Worm (Caenorhabditis elegans) whole organism, L2 larva: ENCODE data around the gene srv-14.

Experiments
- R02D3.7 ChIP-seq: fragments of 150-350 bp; optimal IDR thresholded peaks from 2 replicates; lab custom pipeline; 2014; ENCODE audit warnings: missing biosample characterization, missing genetic modification characterization
- ZK546.5 ChIP-seq: sonication (generic microtip); optimal IDR thresholded peaks from 2 replicates; lab custom pipeline; 2017; ENCODE audit warnings: missing biosample characterization, missing genetic modification characterization
- aly-2 ChIP-seq: fragments of 150-350 bp; optimal IDR thresholded peaks from 2 replicates; lab custom pipeline; 2014; ENCODE audit warnings: missing biosample characterization, missing genetic modification characterization
- blmp-1 ChIP-seq: sonication (generic microtip); optimal IDR thresholded peaks from 2 replicates; lab custom pipeline; 2017; ENCODE audit warnings: missing genetic modification characterization, mild to moderate bottlenecking, missing compliant biosample characterization, antibody characterized with exemption, moderate library complexity; ENCODE audit not compliant: insufficient read depth
- ceh-16 ChIP-seq: fragments of 150-350 bp; optimal IDR thresholded peaks from 2 replicates; lab custom pipeline; 2014; ENCODE audit warnings: missing biosample characterization, missing genetic modification characterization
- ceh-82 ChIP-seq: fragments of 150-350 bp; optimal IDR thresholded peaks from 2 replicates; lab custom pipeline; 2014; ENCODE audit warnings: missing biosample characterization, missing genetic modification characterization
- crh-2 ChIP-seq: sonication (generic microtip); optimal IDR thresholded peaks from 2 replicates; lab custom pipeline; 2017; ENCODE audit warnings: missing biosample characterization, missing genetic modification characterization
- elt-3 ChIP-seq: sonication (generic microtip); optimal IDR thresholded peaks from 2 replicates; lab custom pipeline; 2017; ENCODE audit warnings: missing biosample characterization, missing genetic modification characterization
- fos-1 ChIP-seq: fragments of 150-350 bp; optimal IDR thresholded peaks from 2 replicates; lab custom pipeline; 2014; ENCODE audit warnings: missing biosample characterization, missing genetic modification characterization
- gmeb-1 ChIP-seq: fragments of 150-350 bp; optimal IDR thresholded peaks from 2 replicates; lab custom pipeline; 2014; ENCODE audit warnings: missing biosample characterization, missing genetic modification characterization
- lin-11 ChIP-seq: fragments of 150-350 bp; sonication (generic microtip); optimal IDR thresholded peaks from 2 replicates; lab custom pipeline; 2014; ENCODE audit warnings: missing biosample characterization, missing genetic modification characterization, inconsistent platforms, mixed read lengths
- lin-13 ChIP-seq: fragments of 150-350 bp; optimal IDR thresholded peaks from 2 replicates; lab custom pipeline; 2014; ENCODE audit warnings: missing biosample characterization, missing genetic modification reagents, missing genetic modification characterization
- lin-39 ChIP-seq: fragments of 150-350 bp; optimal IDR thresholded peaks from 2 replicates; lab custom pipeline; 2014; ENCODE audit warnings: missing biosample characterization, missing genetic modification reagents, missing genetic modification characterization
- lsy-2 ChIP-seq, 2 experiments: fragments of 150-350 bp in 1 of 2; sonication (generic microtip) in 1 of 2; optimal IDR thresholded peaks; 2 replicates each; lab custom pipeline; 2014 to 2017; ENCODE audit warnings: missing biosample characterization in 2 of 2, missing genetic modification characterization in 2 of 2
- mbf-1 ChIP-seq: sonication (generic microtip); optimal IDR thresholded peaks from 2 replicates; lab custom pipeline; 2017; ENCODE audit warnings: missing biosample characterization, missing genetic modification characterization
- nhr-11 ChIP-seq: fragments of 150-350 bp; optimal IDR thresholded peaks from 2 replicates; lab custom pipeline; 2014; ENCODE audit warnings: missing biosample characterization, missing genetic modification characterization
- nhr-21 ChIP-seq: fragments of 150-350 bp; optimal IDR thresholded peaks from 2 replicates; lab custom pipeline; 2014; ENCODE audit warnings: missing biosample characterization, missing genetic modification characterization
- nhr-23 ChIP-seq: fragments of 150-350 bp; optimal IDR thresholded peaks from 2 replicates; lab custom pipeline; 2014; ENCODE audit warnings: missing biosample characterization, missing genetic modification reagents, missing genetic modification characterization
- nhr-237 ChIP-seq: fragments of 150-350 bp; optimal IDR thresholded peaks from 2 replicates; lab custom pipeline; 2014; ENCODE audit warnings: missing biosample characterization, missing genetic modification characterization
- nhr-25 ChIP-seq: fragments of 150-350 bp; sonication (generic microtip); optimal IDR thresholded peaks from 3 replicates; lab custom pipeline; 2014; ENCODE audit warnings: missing biosample characterization, missing genetic modification characterization
- nhr-6 ChIP-seq: fragments of 150-350 bp; optimal IDR thresholded peaks from 2 replicates; lab custom pipeline; 2014; ENCODE audit warnings: missing biosample characterization, missing genetic modification characterization
- nhr-77 ChIP-seq: fragments of 150-350 bp; optimal IDR thresholded peaks from 2 replicates; lab custom pipeline; 2014; ENCODE audit warnings: missing biosample characterization, missing genetic modification characterization
- peb-1 ChIP-seq: fragments of 150-350 bp; optimal IDR thresholded peaks from 2 replicates; lab custom pipeline; 2014; ENCODE audit warnings: missing biosample characterization, missing genetic modification characterization
- sem-4 ChIP-seq: fragments of 150-350 bp; optimal IDR thresholded peaks from 2 replicates; lab custom pipeline; 2014; ENCODE audit warnings: missing biosample characterization, missing genetic modification reagents, missing genetic modification characterization
- skn-1 ChIP-seq: sonication (generic microtip); optimal IDR thresholded peaks from 2 replicates; lab custom pipeline; 2017; ENCODE audit warnings: missing biosample characterization, missing genetic modification characterization
- sma-3 ChIP-seq: sonication (generic microtip); optimal IDR thresholded peaks from 2 replicates; lab custom pipeline; 2016; ENCODE audit warnings: missing genetic modification reagents, missing genetic modification characterization, missing compliant biosample characterization
- snpc-4 ChIP-seq: fragments of 150-350 bp; optimal IDR thresholded peaks from 2 replicates; lab custom pipeline; 2014; ENCODE audit warnings: missing biosample characterization, missing genetic modification characterization
- unc-39 ChIP-seq: fragments of 150-350 bp; optimal IDR thresholded peaks from 2 replicates; lab custom pipeline; 2014; ENCODE audit warnings: missing biosample characterization, missing genetic modification characterization
- unc-55 ChIP-seq: fragments of 150-350 bp; sonication (generic microtip); optimal IDR thresholded peaks from 3 replicates; lab custom pipeline; 2014; ENCODE audit warnings: missing biosample characterization, missing genetic modification reagents, missing genetic modification characterization
- unc-62 ChIP-seq: fragments of 150-350 bp; optimal IDR thresholded peaks from 2 replicates; lab custom pipeline; 2014; ENCODE audit warnings: missing biosample characterization, missing genetic modification reagents, missing genetic modification characterization
- zag-1 ChIP-seq: fragments of 150-350 bp; optimal IDR thresholded peaks from 2 replicates; lab custom pipeline; 2014; ENCODE audit warnings: missing biosample characterization, missing genetic modification characterization
- ztf-4 ChIP-seq: fragments of 150-350 bp; optimal IDR thresholded peaks from 2 replicates; lab custom pipeline; 2014; ENCODE audit warnings: missing biosample characterization, missing genetic modification characterization

Gene srv-14

ce11 chrIV:15852875-15853793, 40.9 kb downstream of the srv-14 start:
- no peak for TF ChIP-seq peb-1 (tag; lab: Kevin White, UChicago)
- no peak for TF ChIP-seq crh-2 (tag; lab: Kevin White, UChicago)
- no peak for TF ChIP-seq aly-2 (tag; lab: Kevin White, UChicago)
- no peak for TF ChIP-seq ceh-82 (tag; lab: Kevin White, UChicago)
- TF ChIP-seq skn-1, result no peak
- peak; percentile 77 for TF ChIP-seq snpc-4 (tag; lab: Kevin White, UChicago)

DNA sequence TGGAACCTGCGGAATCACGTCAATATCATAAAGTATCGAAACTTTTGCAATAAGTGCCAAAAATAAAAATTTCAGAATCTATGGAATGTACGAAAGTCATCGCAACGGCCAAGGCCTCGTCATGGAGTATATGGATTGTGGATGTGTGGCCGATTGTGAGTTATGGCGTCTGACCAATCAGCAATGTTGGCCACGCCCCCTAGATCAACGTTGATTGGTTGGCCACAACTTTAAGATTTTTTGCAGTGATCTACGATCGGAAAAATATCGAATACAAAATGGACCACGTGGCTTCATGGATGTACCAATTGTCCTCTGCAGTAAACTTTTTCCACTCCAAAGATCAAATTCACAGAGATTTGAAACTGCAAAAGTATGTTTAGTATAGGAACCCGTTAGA, 43.4 kb downstream of the srv-14 start:
- TF ChIP-seq zag-1 (tag; lab: Kevin White, UChicago) (no peak), lin-39 (tag; lab: Kevin White, UChicago) (no peak), nhr-77 (tag; lab: Kevin White, UChicago) (no peak), nhr-237 (tag; lab: Kevin White, UChicago) (no peak), ZK546.5 (tag; lab: Kevin White, UChicago) (no peak), fos-1 (tag; lab: Kevin White, UChicago) (no peak)

DNA sequence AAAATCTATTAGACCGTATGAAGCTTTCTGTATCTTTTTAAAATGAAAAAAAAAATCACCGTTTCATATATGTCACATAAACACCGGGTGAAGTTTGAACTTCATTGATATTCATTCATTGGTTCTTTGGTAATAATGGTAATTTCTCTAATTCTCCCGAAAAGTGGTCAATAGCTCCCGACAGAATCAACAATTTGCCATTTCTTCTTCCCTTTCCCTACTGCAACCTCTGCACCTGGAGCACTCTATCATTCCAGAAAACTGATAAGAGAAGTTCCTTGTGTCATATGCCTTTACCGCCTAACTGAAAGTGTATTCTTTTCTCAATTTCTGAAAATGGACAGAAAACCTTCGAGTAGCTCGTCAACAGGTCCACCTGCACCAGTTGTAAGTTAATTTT, 44.4 kb downstream of the srv-14 start, which contains the start of gene Y105C5A.24:
Gene Y105C5A.24 (plus strand): TSS at position 220 of the 400 bp plus-strand sequence.
- no peak for TF ChIP-seq elt-3 (tag; lab: Kevin White, UChicago)
- TF ChIP-seq fos-1 (tag; lab: Kevin White, UChicago), result peak; percentile 69
- TF ChIP-seq gmeb-1 (tag; lab: Kevin White, UChicago), result peak; percentile 18

DNA sequence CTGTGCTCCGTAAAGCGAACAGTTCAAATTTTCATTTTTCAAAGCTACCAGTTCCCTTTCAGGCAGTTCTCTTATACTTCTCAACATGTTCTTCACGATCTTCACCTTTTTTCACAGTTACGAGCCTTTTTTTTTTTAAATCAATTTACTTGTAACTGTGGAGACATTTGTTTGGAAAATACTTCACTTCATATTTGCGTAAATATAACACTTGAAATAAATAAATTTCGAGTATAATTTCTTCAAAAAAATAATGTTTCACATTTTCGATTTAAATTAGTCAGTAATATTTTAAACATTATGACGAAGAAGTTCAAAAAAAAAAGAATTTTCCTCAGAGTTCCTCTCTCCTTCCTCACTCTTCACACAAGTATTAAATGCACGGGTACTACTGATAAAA, 46.9 kb downstream of the srv-14 start, which contains the start of gene Y105C5A.1269:
Gene Y105C5A.1269 (plus strand): TSS at position 301 of the 400 bp plus-strand sequence.
- no peak for TF ChIP-seq unc-62 (GFP tag; lab: Kevin White, UChicago)
- no peak for TF ChIP-seq ztf-4 (tag; lab: Kevin White, UChicago)
- TF ChIP-seq lin-11, result no peak
- TF ChIP-seq lin-13, result no peak
- TF ChIP-seq ZK546.5 (tag; lab: Kevin White, UChicago), result no peak
- TF ChIP-seq ceh-82 (tag; lab: Kevin White, UChicago), result no peak
- no peak for TF ChIP-seq skn-1
- no peak for TF ChIP-seq sem-4
- TF ChIP-seq snpc-4 (tag; lab: Kevin White, UChicago), result no peak
- TF ChIP-seq nhr-11 (tag; lab: Kevin White, UChicago), result no peak

DNA sequence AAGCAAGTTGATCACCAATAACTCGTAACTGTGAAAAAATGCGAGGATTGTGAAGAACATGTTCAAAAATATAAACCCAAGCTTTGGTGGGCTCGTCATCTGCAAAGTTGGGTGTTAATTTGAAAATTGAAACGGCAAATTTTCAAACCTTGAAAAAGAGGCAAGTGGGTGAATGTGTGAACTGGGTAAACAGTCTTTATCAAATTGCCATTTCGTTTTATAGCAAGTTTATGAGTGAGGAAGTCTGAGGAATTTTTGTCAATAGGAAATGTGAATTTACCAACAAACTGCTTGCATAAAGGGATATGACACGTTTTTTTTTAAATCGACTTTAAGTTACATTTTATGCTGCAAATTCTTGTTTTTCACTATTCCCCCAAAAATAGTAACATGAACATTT, 47.5 kb downstream of the srv-14 start, which contains the start of gene Y105C5A.1270:
Gene Y105C5A.1270 (minus strand): TSS at position 101 of the 400 bp plus-strand sequence.
- no peak for TF ChIP-seq lsy-2 (tag; optimal IDR thresholded peaks at IDR 0.05; lab: Kevin White, UChicago)
- TF ChIP-seq R02D3.7 (tag; lab: Kevin White, UChicago), result no peak
- no peak for TF ChIP-seq nhr-25 (tag; lab: Kevin White, UChicago)
- no peak for TF ChIP-seq lin-13
- TF ChIP-seq nhr-23 (tag; lab: Kevin White, UChicago), result no peak
- no peak for TF ChIP-seq peb-1 (tag; lab: Kevin White, UChicago)
- no peak for TF ChIP-seq gmeb-1 (tag; lab: Kevin White, UChicago)
- no peak for TF ChIP-seq sma-3 (GFP tag; lab: Kevin White, UChicago)
- no peak for TF ChIP-seq mbf-1
- TF ChIP-seq unc-39, result no peak
- no peak for TF ChIP-seq ceh-16 (tag; lab: Kevin White, UChicago)
- TF ChIP-seq aly-2 (tag; lab: Kevin White, UChicago), result no peak
- no peak for TF ChIP-seq lin-39 (tag; lab: Kevin White, UChicago)
- no peak for TF ChIP-seq nhr-6 (tag; lab: Kevin White, UChicago)
- no peak for TF ChIP-seq zag-1 (tag; lab: Kevin White, UChicago)
- TF ChIP-seq nhr-11 (tag; lab: Kevin White, UChicago), result no peak
- TF ChIP-seq nhr-21 (tag; lab: Kevin White, UChicago), result no peak
- no peak for TF ChIP-seq blmp-1 (tag; lab: Kevin White, UChicago)
- no peak for TF ChIP-seq unc-55 (GFP tag; lab: Kevin White, UChicago)
- TF ChIP-seq skn-1, result no peak
- TF ChIP-seq, all 48 proteins: peak for 0
